Worm (Caenorhabditis elegans) whole organism, L1 larva: ENCODE data around the gene C14A11.2.

ENCODE experiments used
- nhr-11 ChIP-seq: fragments of 150-350 bp; optimal IDR thresholded peaks from 2 replicates; lab custom pipeline; 2014; ENCODE audit warnings: missing biosample characterization, missing genetic modification characterization
- snpc-4 ChIP-seq: fragments of 150-350 bp; optimal IDR thresholded peaks from 2 replicates; lab custom pipeline; 2014; ENCODE audit warnings: missing biosample characterization, missing genetic modification characterization

DNA sequence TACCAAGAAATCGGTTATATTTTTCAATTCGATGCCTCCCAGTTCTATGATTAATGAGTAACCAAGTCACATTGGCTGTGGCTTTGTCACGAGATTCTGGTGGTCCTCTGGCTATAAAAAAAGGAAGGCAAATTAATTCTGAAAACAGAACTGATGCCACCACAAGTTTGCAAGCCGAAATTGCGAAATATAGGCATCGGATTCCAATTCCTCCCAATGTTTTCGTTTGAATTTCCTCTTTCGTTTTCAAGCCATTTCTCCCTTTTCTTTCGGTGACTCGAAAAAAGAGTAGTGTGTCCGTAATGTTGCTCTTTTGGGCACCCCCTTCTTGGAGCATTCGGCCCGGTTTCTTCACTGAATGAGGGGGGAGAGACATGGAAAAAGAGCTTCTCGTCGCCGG is 33.2 kb upstream of the C14A11.2 start, which contains the start of gene F55F1.2:
- TF ChIP-seq snpc-4 = no peak
- TF ChIP-seq nhr-11 = no peak
